Fruit fly (Drosophila melanogaster) whole organism, embryonic: Measurements from ENCODE around the gene CG16865.

Source experiments
- Aef1 ChIP-seq: fragments of 200-800 bp; sonication (Bioruptor generic); IDR thresholded peaks from 3 replicates; pipeline ENCODE4 v1.3.6; 2022; ENCODE audit warnings: missing biosample characterization, missing genetic modification characterization
- Atf-2 ChIP-seq: fragments of 200-800 bp; sonication (Bioruptor generic); optimal IDR thresholded peaks from 2 replicates; lab custom pipeline; 2016; ENCODE audit warnings: missing biosample characterization, missing genetic modification characterization
- BEAF-32 ChIP-seq: fragments of 200-800 bp; sonication (Bioruptor generic); optimal IDR thresholded peaks from 3 replicates; lab custom pipeline; 2017; ENCODE audit warnings: missing biosample characterization, missing genetic modification characterization, mild to moderate bottlenecking, moderate library complexity, missing genetic modification reagents
- Bgb ChIP-seq: fragments of 200-800 bp; sonication (Bioruptor generic); IDR thresholded peaks from 2 replicates; pipeline ENCODE4 v1.3.6; 2022; ENCODE audit warnings: missing biosample characterization, missing genetic modification characterization; ENCODE audit not compliant: partially characterized antibody
- CG11093 ChIP-seq: fragments of 200-800 bp; sonication (Bioruptor generic); IDR thresholded peaks from 3 replicates; pipeline ENCODE4 v1.3.6; 2022; ENCODE audit warnings: missing biosample characterization, missing genetic modification characterization
- CG11456 ChIP-seq: fragments of 200-800 bp; sonication (Bioruptor generic); IDR thresholded peaks from 3 replicates; pipeline ENCODE4 v1.3.6; 2022; ENCODE audit warnings: missing biosample characterization, missing genetic modification characterization
- CG11723 ChIP-seq: fragments of 200-800 bp; sonication (Bioruptor generic); optimal IDR thresholded peaks from 2 replicates; lab custom pipeline; 2017; ENCODE audit warnings: missing biosample characterization, mild to moderate bottlenecking, missing genetic modification characterization
- CG14050 ChIP-seq: fragments of 200-800 bp; sonication (Bioruptor generic); IDR thresholded peaks from 3 replicates; pipeline ENCODE4 v1.3.6; 2022; ENCODE audit warnings: missing biosample characterization, missing genetic modification characterization
- CG17361 ChIP-seq: fragments of 200-800 bp; sonication (Bioruptor generic); IDR thresholded peaks from 3 replicates; pipeline ENCODE4 v1.3.6; 2022; ENCODE audit warnings: missing biosample characterization, missing genetic modification characterization
- CG2712 ChIP-seq: fragments of 200-800 bp; optimal IDR thresholded peaks from 3 replicates; lab custom pipeline; 2019; ENCODE audit warnings: missing biosample characterization, mild to moderate bottlenecking, missing genetic modification characterization, moderate library complexity
- CG30403 ChIP-seq: fragments of 200-800 bp; sonication (Bioruptor generic); optimal IDR thresholded peaks from 3 replicates; lab custom pipeline; 2016; ENCODE audit warnings: missing biosample characterization, missing genetic modification characterization
- CG30431 ChIP-seq: fragments of 200-800 bp; sonication (Bioruptor generic); optimal IDR thresholded peaks from 2 replicates; lab custom pipeline; 2017; ENCODE audit warnings: missing biosample characterization, missing genetic modification characterization
- CG31441 ChIP-seq: fragments of 200-800 bp; sonication (Bioruptor generic); IDR thresholded peaks from 2 replicates; pipeline ENCODE4 v1.3.6; 2022; ENCODE audit warnings: missing biosample characterization, missing genetic modification characterization
- CG32532 ChIP-seq: fragments of 200-800 bp; sonication (Bioruptor generic); IDR thresholded peaks from 2 replicates; pipeline ENCODE4 v1.3.6; 2022; ENCODE audit warnings: missing biosample characterization, missing genetic modification characterization
- CG33557 ChIP-seq: fragments of 200-800 bp; sonication (Bioruptor generic); optimal IDR thresholded peaks from 2 replicates; lab custom pipeline; 2019; ENCODE audit warnings: missing biosample characterization, mild to moderate bottlenecking, missing genetic modification characterization, moderate library complexity
- CG34224 ChIP-seq: fragments of 200-800 bp; sonication (Bioruptor generic); IDR thresholded peaks from 3 replicates; pipeline ENCODE4 v1.3.6; 2022; ENCODE audit warnings: missing biosample characterization, missing genetic modification characterization; ENCODE audit not compliant: partially characterized antibody
- CG3995 ChIP-seq: fragments of 200-800 bp; sonication (Bioruptor generic); optimal IDR thresholded peaks from 3 replicates; lab custom pipeline; 2016; ENCODE audit warnings: missing biosample characterization, missing genetic modification characterization
- CG4404 ChIP-seq: fragments of 200-800 bp; sonication (Bioruptor generic); IDR thresholded peaks from 2 replicates; pipeline ENCODE4 v1.3.6; 2022; ENCODE audit warnings: missing biosample characterization, missing genetic modification characterization
- CG5953 ChIP-seq: fragments of 200-800 bp; sonication (Bioruptor generic); IDR thresholded peaks from 2 replicates; pipeline ENCODE4 v1.3.6; 2022; ENCODE audit warnings: missing biosample characterization, missing genetic modification characterization
- CG6765 ChIP-seq: fragments of 200-800 bp; sonication (Bioruptor generic); optimal IDR thresholded peaks from 3 replicates; lab custom pipeline; 2017; ENCODE audit warnings: missing biosample characterization, mild to moderate bottlenecking, missing genetic modification characterization
- CG7372 ChIP-seq: fragments of 200-800 bp; sonication (Bioruptor generic); IDR thresholded peaks from 2 replicates; pipeline ENCODE4 v1.3.6; 2022; ENCODE audit warnings: missing biosample characterization, missing genetic modification characterization
- CG7839 ChIP-seq: fragments of 200-800 bp; sonication (Bioruptor generic); optimal IDR thresholded peaks from 3 replicates; lab custom pipeline; 2018; ENCODE audit warnings: missing biosample characterization, mild to moderate bottlenecking, missing genetic modification characterization, moderate library complexity
- CG7963 ChIP-seq: fragments of 200-800 bp; sonication (Bioruptor generic); IDR thresholded peaks from 3 replicates; pipeline ENCODE4 v1.3.6; 2022; ENCODE audit warnings: missing biosample characterization, missing genetic modification characterization; ENCODE audit not compliant: partially characterized antibody
- CG9727 ChIP-seq: fragments of 200-800 bp; sonication (Bioruptor generic); optimal IDR thresholded peaks from 3 replicates; lab custom pipeline; 2017; ENCODE audit warnings: missing biosample characterization, mild to moderate bottlenecking, missing genetic modification characterization
- CG9932 ChIP-seq: fragments of 200-800 bp; sonication (Bioruptor generic); IDR thresholded peaks from 2 replicates; pipeline ENCODE4 v1.3.6; 2022; ENCODE audit warnings: missing biosample characterization, missing genetic modification characterization
- CHES-1-like ChIP-seq: fragments of 200-800 bp; sonication (Bioruptor generic); optimal IDR thresholded peaks from 2 replicates; lab custom pipeline; 2016; ENCODE audit warnings: missing biosample characterization, missing genetic modification characterization
- CrebB ChIP-seq: fragments of 200-800 bp; sonication (Bioruptor generic); optimal IDR thresholded peaks from 3 replicates; lab custom pipeline; 2018; ENCODE audit warnings: missing biosample characterization, mild to moderate bottlenecking, missing genetic modification characterization
- Dll ChIP-seq: fragments of 200-800 bp; sonication (Bioruptor generic); IDR thresholded peaks from 4 replicates; pipeline ENCODE4 v1.3.6; 2022; ENCODE audit warnings: missing biosample characterization, missing genetic modification characterization; ENCODE audit not compliant: partially characterized antibody
- E2f1 ChIP-seq: fragments of 200-800 bp; sonication (Bioruptor generic); IDR thresholded peaks from 2 replicates; pipeline ENCODE4 v1.3.6; 2022; ENCODE audit warnings: missing biosample characterization, missing genetic modification characterization
- Hr3 ChIP-seq: fragments of 200-800 bp; sonication (Bioruptor generic); optimal IDR thresholded peaks from 3 replicates; lab custom pipeline; 2016; ENCODE audit warnings: missing biosample characterization, missing genetic modification characterization
- MBD-R2 ChIP-seq: fragments of 200-800 bp; sonication (Bioruptor generic); IDR thresholded peaks from 2 replicates; pipeline ENCODE4 v1.3.6; 2022; ENCODE audit warnings: missing biosample characterization, missing genetic modification characterization
- Rx ChIP-seq: fragments of 200-800 bp; sonication (Bioruptor generic); IDR thresholded peaks from 2 replicates; pipeline ENCODE4 v1.3.6; 2022; ENCODE audit warnings: missing biosample characterization, missing genetic modification characterization
- amos ChIP-seq: fragments of 200-800 bp; sonication (Bioruptor generic); IDR thresholded peaks from 2 replicates; pipeline ENCODE4 v1.3.6; 2022; ENCODE audit warnings: missing biosample characterization, missing genetic modification characterization; ENCODE audit not compliant: partially characterized antibody
- ase ChIP-seq: fragments of 200-800 bp; sonication (Bioruptor generic); IDR thresholded peaks from 3 replicates; pipeline ENCODE4 v1.3.6; 2022; ENCODE audit warnings: missing biosample characterization, missing genetic modification characterization
- bbx ChIP-seq: fragments of 200-800 bp; sonication (Bioruptor generic); IDR thresholded peaks from 2 replicates; pipeline ENCODE4 v1.3.6; 2022; ENCODE audit warnings: missing biosample characterization, missing genetic modification characterization; ENCODE audit not compliant: partially characterized antibody
- btn ChIP-seq: fragments of 200-800 bp; sonication (Bioruptor generic); optimal IDR thresholded peaks from 2 replicates; lab custom pipeline; 2016; ENCODE audit warnings: missing biosample characterization, missing genetic modification characterization
- cas ChIP-seq: fragments of 200-800 bp; sonication (Bioruptor generic); IDR thresholded peaks from 2 replicates; pipeline ENCODE4 v1.3.6; 2022; ENCODE audit warnings: missing biosample characterization, missing genetic modification characterization
- dmrt11E ChIP-seq: fragments of 200-800 bp; sonication (Bioruptor generic); optimal IDR thresholded peaks from 3 replicates; lab custom pipeline; 2018; ENCODE audit warnings: missing biosample characterization, mild to moderate bottlenecking, missing genetic modification characterization, moderate library complexity
- eve ChIP-seq, 2 experiments: fragments of >200 bp; optimal IDR thresholded peaks; 2 replicates each; lab custom pipeline; 2017; ENCODE audit warnings: missing biosample characterization in 2 of 2, missing genetic modification characterization in 2 of 2
- gcm ChIP-seq: fragments of 200-800 bp; sonication (Bioruptor generic); optimal IDR thresholded peaks from 2 replicates; lab custom pipeline; 2019; ENCODE audit warnings: missing biosample characterization, mild to moderate bottlenecking, missing genetic modification characterization, moderate library complexity
- lilli ChIP-seq: fragments of 200-800 bp; sonication (Bioruptor generic); optimal IDR thresholded peaks from 3 replicates; lab custom pipeline; 2016; ENCODE audit warnings: missing biosample characterization, missing genetic modification characterization
- repo ChIP-seq: fragments of 200-800 bp; sonication (Bioruptor generic); optimal IDR thresholded peaks from 2 replicates; lab custom pipeline; 2016; ENCODE audit warnings: missing biosample characterization, missing genetic modification characterization
- run ChIP-seq: fragments of 200-800 bp; sonication (Bioruptor generic); optimal IDR thresholded peaks from 3 replicates; lab custom pipeline; 2018; ENCODE audit warnings: missing biosample characterization, mild to moderate bottlenecking, missing genetic modification characterization
- slbo ChIP-seq: fragments of 200-800 bp; sonication (Bioruptor generic); IDR thresholded peaks from 2 replicates; pipeline ENCODE4 v1.3.6; 2022; ENCODE audit warnings: missing biosample characterization, missing genetic modification characterization
- stwl ChIP-seq: fragments of 200-800 bp; sonication (Bioruptor generic); optimal IDR thresholded peaks from 3 replicates; lab custom pipeline; 2018; ENCODE audit warnings: missing biosample characterization, mild to moderate bottlenecking, missing genetic modification characterization, moderate library complexity
- tio ChIP-seq: fragments of 200-800 bp; sonication (Bioruptor generic); optimal IDR thresholded peaks from 2 replicates; lab custom pipeline; 2017; ENCODE audit warnings: missing biosample characterization, missing genetic modification characterization, inconsistent platforms
- trem ChIP-seq: fragments of 200-800 bp; optimal IDR thresholded peaks from 3 replicates; lab custom pipeline; 2019; ENCODE audit warnings: missing biosample characterization, mild to moderate bottlenecking, missing genetic modification characterization, moderate library complexity
- zen2 ChIP-seq: fragments of 200-800 bp; sonication (Bioruptor generic); IDR thresholded peaks from 3 replicates; pipeline ENCODE4 v1.3.6; 2022; ENCODE audit warnings: missing biosample characterization, missing genetic modification characterization; ENCODE audit not compliant: partially characterized antibody
- zfh2 ChIP-seq: fragments of 200-800 bp; sonication (Bioruptor generic); optimal IDR thresholded peaks from 2 replicates; lab custom pipeline; 2016; ENCODE audit warnings: missing biosample characterization, missing genetic modification characterization

CG16865 gene

DNA sequence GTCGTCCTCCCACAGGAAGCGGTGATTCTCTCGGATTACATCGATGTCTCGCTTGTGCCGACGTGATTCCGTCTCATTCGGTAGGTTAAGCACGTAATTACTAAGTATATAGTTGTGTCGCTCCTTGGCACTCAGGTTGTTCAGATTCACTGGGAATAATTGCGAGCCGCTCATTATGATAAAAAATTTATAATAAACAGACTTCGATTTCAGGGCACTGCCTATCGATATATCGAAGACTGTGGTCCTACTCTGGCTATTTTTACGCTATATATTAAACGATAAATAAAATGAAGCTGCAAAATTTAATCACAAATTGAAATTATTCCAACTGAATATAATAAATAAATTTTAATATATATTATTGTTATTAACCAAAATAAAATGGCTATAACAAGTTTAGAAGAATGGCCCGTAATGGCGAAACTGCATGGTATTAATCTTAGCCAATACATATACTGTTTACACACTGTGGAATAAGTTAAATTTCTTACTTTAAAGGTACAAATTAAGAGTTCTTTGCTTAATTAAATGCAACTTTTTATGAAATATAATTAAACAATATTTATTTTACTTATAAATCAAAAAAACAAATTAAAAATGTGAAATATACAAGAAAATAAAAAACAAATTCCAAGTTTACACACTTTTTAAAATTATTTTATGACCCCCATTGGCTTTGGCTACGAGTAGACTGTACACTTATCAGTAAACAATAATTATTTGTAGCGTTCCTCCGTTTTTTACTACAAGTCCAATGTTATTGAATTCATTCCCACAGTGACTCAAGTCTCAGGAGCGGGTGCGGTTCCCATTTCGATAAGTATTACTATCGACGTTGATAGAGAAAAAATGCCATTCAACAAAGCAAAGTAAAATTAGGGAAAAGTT lies 27.8 kb upstream of the CG16865 start, which contains the start of gene Eato (continued):
- TF ChIP-seq CG5953 (GFP tag; lab: Robert Waterston, UW) (no peak), CrebB (no peak), Bgb (GFP tag; lab: Robert Waterston, UW) (peak; percentile 50), CG34224 (GFP tag; lab: Robert Waterston, UW) (peak; percentile 31; the same call in 2 of the 3 replicates), cas (GFP tag; lab: Robert Waterston, UW) (no peak), lilli (peak; percentile 42), zen2 (GFP tag; lab: Robert Waterston, UW) (peak; percentile 50; the same call in 2 of the 3 replicates), slbo (GFP tag; lab: Robert Waterston, UW) (peak; percentile 55), run (tag; lab: Kevin White, UChicago) (no peak), CG30431 (GFP tag; lab: Kevin White, UChicago) (no peak), MBD-R2 (GFP tag; lab: Robert Waterston, UW) (peak; percentile 71), CG7963 (GFP tag; lab: Robert Waterston, UW) (peak; percentile 47; the same call in 1 of the 3 replicates), Dll (GFP tag; lab: Robert Waterston, UW) (peak; percentile 65), btn (no peak), CG17361 (0 out of 3 replicates have a peak, but pooled peaks have one; percentile 55), CG6765 (GFP tag; lab: Kevin White, UChicago) (no peak), CG2712 (peak; percentile 27), Atf-2 (GFP tag; lab: Kevin White, UChicago) (no peak), Aef1 (GFP tag; lab: Robert Waterston, UW) (no peak), eve (GFP tag; optimal IDR thresholded peaks at IDR 0.05; lab: Kevin White, UChicago) (no peak), dmrt11E (tag; lab: Kevin White, UChicago) (no peak), CG33557 (GFP tag; lab: Kevin White, UChicago) (peak; percentile 8), E2f1 (GFP tag; lab: Robert Waterston, UW) (no peak), CG31441 (GFP tag; lab: Robert Waterston, UW) (no peak), CHES-1-like (GFP tag; lab: Kevin White, UChicago) (no peak), CG14050 (GFP tag; lab: Robert Waterston, UW) (no peak), ase (GFP tag; lab: Robert Waterston, UW) (no peak), CG9932 (GFP tag; lab: Robert Waterston, UW) (peak; percentile 57; the same call in 1 of the 2 replicates), repo (GFP tag; lab: Kevin White, UChicago) (no peak), Rx (0 out of 2 replicates have a peak, but pooled peaks have one; percentile 8), CG4404 (GFP tag; lab: Robert Waterston, UW) (no peak), CG3995 (peak; percentile 93), CG32532 (GFP tag; lab: Robert Waterston, UW) (peak; percentile 36; the same call in 1 of the 2 replicates), CG7372 (no peak), CG7839 (no peak), stwl (tag; lab: Kevin White, UChicago) (peak; percentile 40), Hr3 (GFP tag; lab: Kevin White, UChicago) (peak; percentile 4), zfh2 (peak; percentile 24), CG11723 (GFP tag; lab: Kevin White, UChicago) (no peak), bbx (GFP tag; lab: Robert Waterston, UW) (peak; percentile 60), BEAF-32 (peak; percentile 66), tio (no peak), CG30403 (peak; percentile 7), CG11093 (GFP tag; lab: Robert Waterston, UW) (no peak), CG9727 (peak; percentile 37), trem (tag; lab: Kevin White, UChicago) (peak; percentile 1), CG11456 (GFP tag; lab: Robert Waterston, UW) (peak; percentile 5; the same call in 1 of the 3 replicates), gcm (GFP tag; lab: Kevin White, UChicago) (no peak), amos (GFP tag; lab: Robert Waterston, UW) (peak; percentile 64)
